Fruit fly (Drosophila melanogaster) whole organism, embryonic: ENCODE data around the gene CG44329.

ENCODE experiments used
- ATbp ChIP-seq: fragments of 200-800 bp; sonication (Bioruptor generic); optimal IDR thresholded peaks from 2 replicates; lab custom pipeline; 2017; ENCODE audit warnings: missing biosample characterization, mild to moderate bottlenecking, missing genetic modification characterization, missing genetic modification reagents
- Adf1 ChIP-seq: fragments of 200-800 bp; sonication (Bioruptor generic); IDR thresholded peaks from 2 replicates; pipeline ENCODE4 v1.3.6; 2022; ENCODE audit warnings: missing biosample characterization, missing genetic modification characterization
- Asciz ChIP-seq: fragments of 200-800 bp; sonication (Bioruptor generic); optimal IDR thresholded peaks from 2 replicates; lab custom pipeline; 2017; ENCODE audit warnings: missing biosample characterization, mild to moderate bottlenecking, missing genetic modification characterization, missing genetic modification reagents
- CG10267 ChIP-seq: fragments of 200-800 bp; sonication (Bioruptor generic); optimal IDR thresholded peaks from 2 replicates; lab custom pipeline; 2018; ENCODE audit warnings: missing biosample characterization, mild to moderate bottlenecking, missing genetic modification characterization, moderate library complexity
- CG10462 ChIP-seq: fragments of 200-800 bp; sonication (Bioruptor generic); optimal IDR thresholded peaks from 2 replicates; lab custom pipeline; 2016; ENCODE audit warnings: missing biosample characterization, missing genetic modification characterization
- CG11093 ChIP-seq: fragments of 200-800 bp; sonication (Bioruptor generic); IDR thresholded peaks from 3 replicates; pipeline ENCODE4 v1.3.6; 2022; ENCODE audit warnings: missing biosample characterization, missing genetic modification characterization
- CG11247 ChIP-seq: fragments of 200-800 bp; sonication (Bioruptor generic); IDR thresholded peaks from 2 replicates; pipeline ENCODE4 v1.3.6; 2022; ENCODE audit warnings: missing biosample characterization, missing genetic modification characterization
- CG12659 ChIP-seq: fragments of 200-800 bp; sonication (Bioruptor generic); optimal IDR thresholded peaks from 3 replicates; lab custom pipeline; 2017; ENCODE audit warnings: mild to moderate bottlenecking, missing biosample characterization, missing genetic modification reagents, missing genetic modification characterization
- CG13894 ChIP-seq: fragments of 200-800 bp; sonication (Bioruptor generic); optimal IDR thresholded peaks from 3 replicates; lab custom pipeline; 2018; ENCODE audit warnings: missing biosample characterization, mild to moderate bottlenecking, missing genetic modification characterization, moderate library complexity
- CG14014 ChIP-seq: fragments of 200-800 bp; sonication (Bioruptor generic); IDR thresholded peaks from 2 replicates; pipeline ENCODE4 v1.3.6; 2022; ENCODE audit warnings: missing biosample characterization, missing genetic modification characterization
- CG17186 ChIP-seq: fragments of 200-800 bp; sonication (Bioruptor generic); optimal IDR thresholded peaks from 3 replicates; lab custom pipeline; 2017; ENCODE audit warnings: missing biosample characterization, missing genetic modification reagents, missing genetic modification characterization
- CG17361 ChIP-seq: fragments of 200-800 bp; sonication (Bioruptor generic); IDR thresholded peaks from 3 replicates; pipeline ENCODE4 v1.3.6; 2022; ENCODE audit warnings: missing biosample characterization, missing genetic modification characterization
- CG17385 ChIP-seq: fragments of 200-800 bp; sonication (Bioruptor generic); optimal IDR thresholded peaks from 3 replicates; lab custom pipeline; 2018; ENCODE audit warnings: missing biosample characterization, mild to moderate bottlenecking, missing genetic modification characterization
- CG17612 ChIP-seq: fragments of 200-800 bp; sonication (Bioruptor generic); IDR thresholded peaks from 2 replicates; pipeline ENCODE4 v1.3.6; 2022; ENCODE audit warnings: missing biosample characterization, missing genetic modification characterization
- CG18476 ChIP-seq: fragments of 200-800 bp; sonication (Bioruptor generic); optimal IDR thresholded peaks from 2 replicates; lab custom pipeline; 2016; ENCODE audit warnings: missing biosample characterization, mild to moderate bottlenecking, missing genetic modification characterization
- CG2120 ChIP-seq: fragments of 200-800 bp; sonication (Bioruptor generic); optimal IDR thresholded peaks from 3 replicates; lab custom pipeline; 2016; ENCODE audit warnings: missing biosample characterization, missing genetic modification characterization
- CG2129 ChIP-seq: fragments of 200-800 bp; sonication (Bioruptor generic); IDR thresholded peaks from 2 replicates; pipeline ENCODE4 v1.3.6; 2022; ENCODE audit warnings: missing biosample characterization, missing genetic modification characterization; ENCODE audit not compliant: partially characterized antibody
- CG2875 ChIP-seq: fragments of 200-800 bp; sonication (Bioruptor generic); optimal IDR thresholded peaks from 2 replicates; lab custom pipeline; 2017; ENCODE audit warnings: missing biosample characterization, mild to moderate bottlenecking, missing genetic modification characterization, missing genetic modification reagents
- CG3995 ChIP-seq: fragments of 200-800 bp; sonication (Bioruptor generic); optimal IDR thresholded peaks from 3 replicates; lab custom pipeline; 2016; ENCODE audit warnings: missing biosample characterization, missing genetic modification characterization
- CG6854 ChIP-seq: fragments of 200-800 bp; sonication (Bioruptor generic); optimal IDR thresholded peaks from 3 replicates; lab custom pipeline; 2017; ENCODE audit warnings: missing biosample characterization, mild to moderate bottlenecking, missing genetic modification characterization
- CG9437 ChIP-seq: fragments of 200-800 bp; sonication (Bioruptor generic); optimal IDR thresholded peaks from 2 replicates; lab custom pipeline; 2018; ENCODE audit warnings: missing biosample characterization, mild to moderate bottlenecking, missing genetic modification characterization
- CG9797 ChIP-seq: fragments of 200-800 bp; sonication (Bioruptor generic); optimal IDR thresholded peaks from 3 replicates; lab custom pipeline; 2018; ENCODE audit warnings: missing biosample characterization, mild to moderate bottlenecking, missing genetic modification characterization
- Hand ChIP-seq: fragments of 200-800 bp; sonication (Bioruptor generic); optimal IDR thresholded peaks from 2 replicates; lab custom pipeline; 2017; ENCODE audit warnings: mild to moderate bottlenecking, missing biosample characterization, missing genetic modification reagents, missing genetic modification characterization
- Hmr ChIP-seq: fragments of 200-800 bp; sonication (Bioruptor generic); optimal IDR thresholded peaks from 3 replicates; lab custom pipeline; 2017; ENCODE audit warnings: mild to moderate bottlenecking, missing biosample characterization, missing genetic modification reagents, missing genetic modification characterization
- Jarid2 ChIP-seq: fragments of 200-800 bp; sonication (Bioruptor generic); optimal IDR thresholded peaks from 3 replicates; lab custom pipeline; 2017; ENCODE audit warnings: mild to moderate bottlenecking, missing biosample characterization, missing genetic modification reagents, missing genetic modification characterization
- Kr ChIP-seq: fragments of 200-800 bp; sonication (Bioruptor generic); optimal IDR thresholded peaks from 2 replicates; lab custom pipeline; 2017; ENCODE audit warnings: missing biosample characterization, mild to moderate bottlenecking, missing genetic modification characterization
- Lpt ChIP-seq: fragments of >200 bp; optimal IDR thresholded peaks from 2 replicates; lab custom pipeline; 2018; ENCODE audit warnings: missing biosample characterization, missing genetic modification characterization
- NK7.1 ChIP-seq: fragments of 200-800 bp; sonication (Bioruptor generic); optimal IDR thresholded peaks from 3 replicates; lab custom pipeline; 2016; ENCODE audit warnings: missing biosample characterization, missing genetic modification characterization
- Optix ChIP-seq: fragments of 200-800 bp; sonication (Bioruptor generic); IDR thresholded peaks from 3 replicates; pipeline ENCODE4 v1.3.6; 2022; ENCODE audit warnings: missing biosample characterization, missing genetic modification characterization
- Sox102F ChIP-seq: fragments of 200-800 bp; sonication (Bioruptor generic); optimal IDR thresholded peaks from 2 replicates; lab custom pipeline; 2018; ENCODE audit warnings: missing biosample characterization, mild to moderate bottlenecking, missing genetic modification characterization, moderate library complexity
- Spps ChIP-seq: fragments of 200-800 bp; sonication (Bioruptor generic); optimal IDR thresholded peaks from 2 replicates; lab custom pipeline; 2018; ENCODE audit warnings: missing biosample characterization, mild to moderate bottlenecking, missing genetic modification characterization
- ac ChIP-seq: fragments of 200-800 bp; sonication (Bioruptor generic); optimal IDR thresholded peaks from 3 replicates; lab custom pipeline; 2017; ENCODE audit warnings: missing biosample characterization, mild to moderate bottlenecking, missing genetic modification characterization
- bowl ChIP-seq: fragments of 200-800 bp; sonication (Bioruptor generic); IDR thresholded peaks from 2 replicates; pipeline ENCODE4 v1.3.6; 2022; ENCODE audit warnings: missing biosample characterization, missing genetic modification characterization
- bsh ChIP-seq, 2 experiments: fragments of 200-800 bp; sonication (Bioruptor generic); optimal IDR thresholded peaks; 2 replicates each; lab custom pipeline; 2017 to 2018; ENCODE audit warnings: mild to moderate bottlenecking in 2 of 2, missing biosample characterization in 2 of 2, missing genetic modification characterization in 2 of 2, moderate library complexity in 1 of 2
- caup ChIP-seq: fragments of 200-800 bp; sonication (Bioruptor generic); optimal IDR thresholded peaks from 3 replicates; lab custom pipeline; 2017; ENCODE audit warnings: missing biosample characterization, mild to moderate bottlenecking, missing genetic modification characterization, moderate library complexity; ENCODE audit not compliant: severe bottlenecking
- cwo ChIP-seq: fragments of 200-800 bp; sonication (Bioruptor generic); optimal IDR thresholded peaks from 3 replicates; lab custom pipeline; 2017; ENCODE audit warnings: missing biosample characterization, missing genetic modification characterization, mild to moderate bottlenecking, moderate library complexity, missing genetic modification reagents
- dmrt11E ChIP-seq: fragments of 200-800 bp; sonication (Bioruptor generic); optimal IDR thresholded peaks from 3 replicates; lab custom pipeline; 2018; ENCODE audit warnings: missing biosample characterization, mild to moderate bottlenecking, missing genetic modification characterization, moderate library complexity
- lov ChIP-seq, 2 experiments: fragments of 200-800 bp in 1 of 2; fragments of >200 bp in 1 of 2; sonication (Bioruptor generic) in 1 of 2; IDR thresholded peaks in 1 of 2; optimal IDR thresholded peaks in 1 of 2; 2 replicates in 1 of 2; 3 replicates in 1 of 2; pipeline versions ENCODE4 v1.3.6 to Lab custom; 2017 to 2022; ENCODE audit warnings: missing biosample characterization in 1 of 2, missing genetic modification characterization in 1 of 2
- luna ChIP-seq: fragments of 200-800 bp; sonication (Bioruptor generic); optimal IDR thresholded peaks from 2 replicates; lab custom pipeline; 2016; ENCODE audit warnings: missing biosample characterization, missing genetic modification characterization
- nom ChIP-seq: fragments of 200-800 bp; sonication (Bioruptor generic); optimal IDR thresholded peaks from 2 replicates; lab custom pipeline; 2017; ENCODE audit warnings: missing biosample characterization, missing genetic modification characterization, mild to moderate bottlenecking, moderate library complexity, missing genetic modification reagents
- oc ChIP-seq: fragments of 200-800 bp; sonication (Bioruptor generic); optimal IDR thresholded peaks from 2 replicates; lab custom pipeline; 2018; ENCODE audit warnings: missing biosample characterization, mild to moderate bottlenecking, missing genetic modification characterization, moderate library complexity
- ssp ChIP-seq: fragments of 200-800 bp; sonication (Bioruptor generic); IDR thresholded peaks from 2 replicates; pipeline ENCODE4 v1.3.6; 2022; ENCODE audit warnings: missing biosample characterization, missing genetic modification characterization
- tgo ChIP-seq: fragments of 200-800 bp; sonication (Bioruptor generic); IDR thresholded peaks from 3 replicates; pipeline ENCODE4 v1.3.6; 2022; ENCODE audit warnings: missing biosample characterization, missing genetic modification characterization
- tin ChIP-seq: fragments of 200-800 bp; sonication (Bioruptor generic); optimal IDR thresholded peaks from 3 replicates; lab custom pipeline; 2016; ENCODE audit warnings: missing biosample characterization, missing genetic modification characterization
- twi ChIP-seq: fragments of 200-800 bp; optimal IDR thresholded peaks from 2 replicates; lab custom pipeline; 2019; ENCODE audit warnings: missing biosample characterization, mild to moderate bottlenecking, missing genetic modification characterization, moderate library complexity
- wdn ChIP-seq: fragments of 200-800 bp; sonication (Bioruptor generic); IDR thresholded peaks from 2 replicates; pipeline ENCODE4 v1.3.6; 2022; ENCODE audit warnings: missing biosample characterization, missing genetic modification characterization

The CG44329 gene

DNA sequence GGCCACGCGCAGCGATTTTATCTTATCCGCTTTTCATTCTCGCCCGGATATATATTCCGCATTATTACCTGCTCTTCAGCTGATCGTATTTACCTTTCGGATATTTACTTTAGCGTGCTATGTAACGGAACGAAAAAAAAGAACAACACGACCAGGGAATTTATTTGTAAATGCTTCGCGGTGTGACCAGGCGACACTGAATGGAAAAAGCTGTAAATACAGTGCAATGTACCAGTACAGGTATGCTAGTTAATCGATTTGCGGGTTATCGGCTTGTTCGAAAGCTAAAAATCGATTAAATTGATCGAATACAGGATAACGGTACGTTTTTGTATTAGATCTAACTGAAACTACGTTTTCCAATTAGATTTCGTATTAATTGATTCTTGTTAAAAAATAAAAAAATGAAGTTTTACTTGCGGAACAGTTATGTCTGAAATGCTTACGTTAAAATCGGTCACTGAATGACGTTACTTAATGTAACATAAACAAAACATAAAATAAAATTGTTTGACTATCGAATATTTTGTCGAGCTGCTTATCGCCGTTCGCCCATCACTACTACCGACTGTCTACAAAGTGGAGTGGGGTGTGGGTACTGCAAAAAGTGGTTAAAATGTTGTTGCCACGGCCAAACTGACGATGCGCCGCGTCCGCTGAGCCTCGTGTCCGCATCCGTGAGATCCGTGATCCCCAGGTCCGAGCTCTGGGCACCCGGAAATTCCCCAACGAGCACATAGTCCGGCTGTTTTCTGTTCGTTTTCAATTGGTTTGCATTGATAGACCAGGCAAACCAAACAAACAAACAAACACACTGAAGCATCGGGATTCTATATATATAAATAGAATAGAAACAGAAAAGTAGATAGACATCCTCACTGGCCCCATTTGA lies 48.5 kb downstream of the CG44329 start, which contains the start of the genes MAPk-Ak2 and CG42699 (continued):
- TF ChIP-seq bowl (GFP tag; lab: Robert Waterston, UW) (0 out of 2 replicates have a peak, but pooled peaks have one; percentile 37), CG3995 (GFP tag; lab: Kevin White, UChicago) (peak; percentile 77), CG2129 (peak; percentile 24; the same call in 1 of the 2 replicates), twi (peak; percentile 15), CG12659 (GFP tag; lab: Kevin White, UChicago) (peak; percentile 90), CG10462 (GFP tag; lab: Kevin White, UChicago) (peak; percentile 71), nom (GFP tag; lab: Kevin White, UChicago) (peak; percentile 80), ac (GFP tag; lab: Kevin White, UChicago) (peak; percentile 71), CG2875 (GFP tag; lab: Kevin White, UChicago) (peak; percentile 88), CG17186 (GFP tag; lab: Kevin White, UChicago) (peak; percentile 4), CG6854 (GFP tag; lab: Kevin White, UChicago) (peak; percentile 74), tgo (GFP tag; lab: Robert Waterston, UW) (peak; percentile 31; the same call in 2 of the 3 replicates), CG18476 (GFP tag; lab: Kevin White, UChicago) (peak; percentile 49), Adf1 (peak; percentile 36), CG17361 (peak; percentile 70; the same call in 2 of the 3 replicates), CG11093 (GFP tag; lab: Robert Waterston, UW) (peak; percentile 19; the same call in 1 of the 3 replicates), Jarid2 (GFP tag; lab: Kevin White, UChicago) (peak; percentile 82), CG11247 (GFP tag; lab: Robert Waterston, UW) (peak; percentile 63), oc (tag; lab: Kevin White, UChicago) (peak; percentile 74), Lpt (GFP tag; lab: Kevin White, UChicago) (no peak), bsh (GFP tag; optimal IDR thresholded peaks at IDR 0.05; lab: Kevin White, UChicago) (peak; percentile 60 to 76), CG13894 (peak; percentile 90), CG17612 (no peak), caup (GFP tag; lab: Kevin White, UChicago) (peak; percentile 91), CG14014 (GFP tag; lab: Robert Waterston, UW) (peak; percentile 85; the same call in 1 of the 2 replicates), CG17385 (GFP tag; lab: Kevin White, UChicago) (peak; percentile 81), Hmr (GFP tag; lab: Kevin White, UChicago) (peak; percentile 90), Optix (GFP tag; lab: Robert Waterston, UW) (no peak; the same call in 2 of the 3 replicates), Asciz (GFP tag; lab: Kevin White, UChicago) (peak; percentile 88), tin (peak; percentile 40), NK7.1 (GFP tag; lab: Kevin White, UChicago) (peak; percentile 65), dmrt11E (tag; lab: Kevin White, UChicago) (peak; percentile 55), ssp (GFP tag; lab: Robert Waterston, UW) (no peak; the same call in 1 of the 2 replicates), ATbp (peak; percentile 88), CG10267 (tag; lab: Kevin White, UChicago) (peak; percentile 46), CG9437 (GFP tag; lab: Kevin White, UChicago) (peak; percentile 92), luna (GFP tag; lab: Kevin White, UChicago) (peak; percentile 67), Spps (peak; percentile 51), lov (optimal IDR thresholded peaks at IDR 0.05; lab: Kevin White, UChicago) (no peak), lov (GFP tag; IDR thresholded peaks at IDR 0.05; lab: Robert Waterston, UW) (peak; percentile 61; the same call in 1 of the 3 replicates), wdn (GFP tag; lab: Robert Waterston, UW) (peak; percentile 24; the same call in 1 of the 2 replicates), Sox102F (GFP tag; lab: Kevin White, UChicago) (no peak), CG9797 (GFP tag; lab: Kevin White, UChicago) (peak; percentile 77), cwo (GFP tag; lab: Kevin White, UChicago) (peak; percentile 62), Kr (GFP tag; lab: Kevin White, UChicago) (peak; percentile 70), Hand (peak; percentile 62), CG2120 (GFP tag; lab: Kevin White, UChicago) (peak; percentile 77)
